Worm (Caenorhabditis elegans) whole organism, late embryonic: ENCODE data around the gene F56D6.18.

ENCODE experiments used
- C08G9.2 ChIP-seq: sonication (generic microtip); optimal IDR thresholded peaks from 2 replicates; lab custom pipeline; 2016; ENCODE audit warnings: mild to moderate bottlenecking, missing genetic modification characterization, moderate library complexity, missing compliant biosample characterization
- F13H6.1 ChIP-seq: sonication (generic microtip); optimal IDR thresholded peaks from 2 replicates; lab custom pipeline; 2016; ENCODE audit warnings: missing genetic modification characterization, missing compliant biosample characterization
- K09A11.1 ChIP-seq: sonication (generic microtip); optimal IDR thresholded peaks from 2 replicates; lab custom pipeline; 2017; ENCODE audit warnings: antibody characterized with exemption, mild to moderate bottlenecking, missing genetic modification characterization, missing compliant biosample characterization; ENCODE audit not compliant: insufficient read depth
- Y22D7AL.16 ChIP-seq: sonication (generic microtip); optimal IDR thresholded peaks from 2 replicates; lab custom pipeline; 2016; ENCODE audit warnings: missing genetic modification characterization, missing compliant biosample characterization
- ama-1 ChIP-seq: fragments of 150-350 bp; optimal IDR thresholded peaks from 2 replicates; lab custom pipeline; 2014
- ceh-14 ChIP-seq: sonication (generic microtip); optimal IDR thresholded peaks from 2 replicates; lab custom pipeline; 2016; ENCODE audit warnings: missing genotype, missing genetic modification characterization, missing compliant biosample characterization
- ceh-18 ChIP-seq: sonication (generic microtip); optimal IDR thresholded peaks from 2 replicates; lab custom pipeline; 2016; ENCODE audit warnings: missing genetic modification characterization, missing compliant biosample characterization
- ceh-19 ChIP-seq: fragments of 200-800 bp; sonication (Bioruptor generic); optimal IDR thresholded peaks from 2 replicates; lab custom pipeline; 2018; ENCODE audit warnings: mild to moderate bottlenecking, missing genetic modification characterization, missing compliant biosample characterization
- ceh-22 ChIP-seq: sonication (generic microtip); optimal IDR thresholded peaks from 2 replicates; lab custom pipeline; 2017; ENCODE audit warnings: missing biosample characterization, missing genetic modification characterization
- ceh-30 ChIP-seq: fragments of 150-350 bp; optimal IDR thresholded peaks from 2 replicates; lab custom pipeline; 2014; ENCODE audit warnings: missing biosample characterization, missing genetic modification characterization
- ceh-31 ChIP-seq: sonication (generic microtip); optimal IDR thresholded peaks from 2 replicates; lab custom pipeline; 2016; ENCODE audit warnings: missing genetic modification characterization, missing compliant biosample characterization
- ceh-34 ChIP-seq: sonication (generic microtip); optimal IDR thresholded peaks from 2 replicates; lab custom pipeline; 2016; ENCODE audit warnings: mild to moderate bottlenecking, missing genetic modification characterization, missing compliant biosample characterization
- ceh-45 ChIP-seq: fragments of 200-800 bp; sonication (Bioruptor generic); IDR thresholded peaks from 2 replicates; pipeline ENCODE4 v1.3.6; 2022; ENCODE audit warnings: missing genetic modification reagents, missing genetic modification characterization, missing compliant biosample characterization
- ceh-48 ChIP-seq: sonication (generic microtip); optimal IDR thresholded peaks from 2 replicates; lab custom pipeline; 2016; ENCODE audit warnings: missing genetic modification characterization, inconsistent platforms, missing compliant biosample characterization
- ceh-6 ChIP-seq: fragments of 200-800 bp; sonication (Bioruptor generic); optimal IDR thresholded peaks from 2 replicates; lab custom pipeline; 2018; ENCODE audit warnings: mild to moderate bottlenecking, missing genetic modification characterization, missing compliant biosample characterization
- dmd-4 ChIP-seq: sonication (generic microtip); optimal IDR thresholded peaks from 2 replicates; lab custom pipeline; 2016; ENCODE audit warnings: borderline replicate concordance, missing genetic modification characterization, missing compliant biosample characterization
- elt-2 ChIP-seq: sonication (generic microtip); optimal IDR thresholded peaks from 2 replicates; lab custom pipeline; 2016; ENCODE audit warnings: missing genetic modification reagents, missing genetic modification characterization, missing compliant biosample characterization
- elt-4 ChIP-seq: sonication (generic microtip); optimal IDR thresholded peaks from 2 replicates; lab custom pipeline; 2016; ENCODE audit warnings: missing genetic modification characterization, missing compliant biosample characterization
- eyg-1 ChIP-seq: sonication (generic microtip); optimal IDR thresholded peaks from 2 replicates; lab custom pipeline; 2016; ENCODE audit warnings: missing genotype, missing genetic modification characterization, missing compliant biosample characterization
- fkh-6 ChIP-seq: sonication (generic microtip); optimal IDR thresholded peaks from 2 replicates; lab custom pipeline; 2016; ENCODE audit warnings: missing genetic modification characterization, missing compliant biosample characterization
- hlh-15 ChIP-seq: sonication (generic microtip); optimal IDR thresholded peaks from 2 replicates; lab custom pipeline; 2016; ENCODE audit warnings: missing genetic modification characterization, missing compliant biosample characterization
- hlh-6 ChIP-seq: sonication (generic microtip); optimal IDR thresholded peaks from 2 replicates; lab custom pipeline; 2016; ENCODE audit warnings: missing genotype, missing genetic modification characterization, missing compliant biosample characterization
- hlh-8 ChIP-seq: sonication (generic microtip); optimal IDR thresholded peaks from 2 replicates; lab custom pipeline; 2016; ENCODE audit warnings: missing genotype, missing genetic modification characterization, missing compliant biosample characterization
- lim-6 ChIP-seq: sonication (generic microtip); optimal IDR thresholded peaks from 2 replicates; lab custom pipeline; 2016; ENCODE audit warnings: missing genetic modification characterization, missing compliant biosample characterization
- lin-11 ChIP-seq: fragments of 200-800 bp; sonication (Bioruptor generic); optimal IDR thresholded peaks from 2 replicates; lab custom pipeline; 2018; ENCODE audit warnings: mild to moderate bottlenecking, missing genetic modification characterization, missing compliant biosample characterization
- mec-3 ChIP-seq: sonication (generic microtip); optimal IDR thresholded peaks from 2 replicates; lab custom pipeline; 2016; ENCODE audit warnings: borderline replicate concordance, missing genetic modification characterization, missing compliant biosample characterization
- nhr-11 ChIP-seq: fragments of 150-350 bp; optimal IDR thresholded peaks from 2 replicates; lab custom pipeline; 2014; ENCODE audit warnings: missing biosample characterization, missing genetic modification characterization
- odd-2 ChIP-seq: sonication (generic microtip); optimal IDR thresholded peaks from 2 replicates; lab custom pipeline; 2017; ENCODE audit warnings: antibody characterized with exemption, mild to moderate bottlenecking, missing genetic modification characterization, missing compliant biosample characterization
- pag-3 ChIP-seq: sonication (generic microtip); optimal IDR thresholded peaks from 2 replicates; lab custom pipeline; 2016; ENCODE audit warnings: missing compliant biosample characterization, missing genetic modification characterization, borderline replicate concordance
- pat-9 ChIP-seq: fragments of 200-800 bp; sonication (Bioruptor generic); optimal IDR thresholded peaks from 2 replicates; lab custom pipeline; 2018; ENCODE audit warnings: mild to moderate bottlenecking, missing genetic modification characterization, moderate library complexity, missing compliant biosample characterization
- pax-1 ChIP-seq: fragments of 150-350 bp; optimal IDR thresholded peaks from 2 replicates; lab custom pipeline; 2014; ENCODE audit warnings: missing biosample characterization, missing genetic modification characterization
- pha-2 ChIP-seq: sonication (generic microtip); optimal IDR thresholded peaks from 2 replicates; lab custom pipeline; 2017; ENCODE audit warnings: mild to moderate bottlenecking, missing genetic modification characterization, missing compliant biosample characterization
- pqm-1 ChIP-seq: sonication (generic microtip); optimal IDR thresholded peaks from 2 replicates; lab custom pipeline; 2016; ENCODE audit warnings: missing genetic modification characterization, missing compliant biosample characterization
- pros-1 ChIP-seq: fragments of 150-350 bp; optimal IDR thresholded peaks from 2 replicates; lab custom pipeline; 2014; ENCODE audit warnings: missing biosample characterization, missing genetic modification reagents, missing genetic modification characterization
- rnt-1 ChIP-seq: sonication (generic microtip); optimal IDR thresholded peaks from 2 replicates; lab custom pipeline; 2016; ENCODE audit warnings: missing genetic modification characterization, missing compliant biosample characterization
- sox-4 ChIP-seq: sonication (generic microtip); optimal IDR thresholded peaks from 2 replicates; lab custom pipeline; 2017; ENCODE audit warnings: mild to moderate bottlenecking, missing genetic modification characterization, inconsistent platforms, missing compliant biosample characterization
- tbx-2 ChIP-seq: sonication (generic microtip); optimal IDR thresholded peaks from 2 replicates; lab custom pipeline; 2016; ENCODE audit warnings: missing genetic modification characterization, missing compliant biosample characterization
- unc-86 ChIP-seq: sonication (generic microtip); optimal IDR thresholded peaks from 2 replicates; lab custom pipeline; 2016; ENCODE audit warnings: missing genetic modification characterization, missing compliant biosample characterization
- zip-5 ChIP-seq: sonication (generic microtip); optimal IDR thresholded peaks from 2 replicates; lab custom pipeline; 2016; ENCODE audit warnings: missing genetic modification characterization, missing compliant biosample characterization
- ztf-16 ChIP-seq: sonication (generic microtip); optimal IDR thresholded peaks from 2 replicates; lab custom pipeline; 2017; ENCODE audit warnings: missing genetic modification characterization, missing compliant biosample characterization

Gene F56D6.18

DNA sequence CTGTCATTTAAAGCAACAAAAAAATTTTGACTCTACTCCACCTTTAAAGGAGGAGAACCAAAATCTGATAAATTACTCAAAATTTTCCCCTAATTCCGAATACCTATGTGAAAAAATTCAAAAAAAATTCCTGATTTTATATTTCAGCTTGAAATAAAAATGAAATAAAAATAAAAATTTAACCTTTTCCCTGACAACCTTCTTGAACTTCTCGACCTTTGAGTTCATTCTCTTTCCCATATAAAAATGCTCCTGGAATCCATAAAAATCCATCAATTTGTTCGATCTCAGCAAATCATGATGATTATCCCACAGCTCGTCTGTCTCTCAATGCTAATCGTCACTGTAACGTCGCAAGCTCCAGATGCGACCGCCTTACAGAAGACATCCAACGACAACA lies 8.8 kb downstream of the F56D6.18 start, which contains the start of gene F56D6.6:
F56D6.6 (plus strand) TSS at position 301 of the 400 bp plus-strand sequence.
- no peak for TF ChIP-seq elt-4 (tag; lab: Kevin White, UChicago)
- TF ChIP-seq hlh-15 (tag; lab: Kevin White, UChicago) = no peak
- no peak for TF ChIP-seq pag-3 (tag; lab: Kevin White, UChicago)
- no peak for TF ChIP-seq odd-2
- TF ChIP-seq pros-1 (tag; lab: Kevin White, UChicago) = no peak
- no peak for TF ChIP-seq F13H6.1 (tag; lab: Kevin White, UChicago)
- no peak for TF ChIP-seq pat-9 (tag; lab: Kevin White, UChicago)
- TF ChIP-seq nhr-11 (tag; lab: Kevin White, UChicago) = no peak
- TF ChIP-seq ceh-22 = no peak
- no peak for TF ChIP-seq eyg-1 (tag; lab: Kevin White, UChicago)
- no peak for TF ChIP-seq ceh-45 (GFP tag; lab: Robert Waterston, UW)
- no peak for TF ChIP-seq ceh-34 (tag; lab: Kevin White, UChicago)
- no peak for TF ChIP-seq ceh-48
- TF ChIP-seq ama-1 (lab: Kevin White, UChicago) = no peak
- no peak for TF ChIP-seq K09A11.1 (tag; lab: Kevin White, UChicago)
- TF ChIP-seq dmd-4 (tag; lab: Kevin White, UChicago) = no peak
- TF ChIP-seq ceh-19 = no peak
- no peak for TF ChIP-seq pha-2 (tag; lab: Kevin White, UChicago)
- TF ChIP-seq tbx-2 (tag; lab: Kevin White, UChicago) = no peak
- TF ChIP-seq ceh-14 (tag; lab: Kevin White, UChicago) = no peak

DNA sequence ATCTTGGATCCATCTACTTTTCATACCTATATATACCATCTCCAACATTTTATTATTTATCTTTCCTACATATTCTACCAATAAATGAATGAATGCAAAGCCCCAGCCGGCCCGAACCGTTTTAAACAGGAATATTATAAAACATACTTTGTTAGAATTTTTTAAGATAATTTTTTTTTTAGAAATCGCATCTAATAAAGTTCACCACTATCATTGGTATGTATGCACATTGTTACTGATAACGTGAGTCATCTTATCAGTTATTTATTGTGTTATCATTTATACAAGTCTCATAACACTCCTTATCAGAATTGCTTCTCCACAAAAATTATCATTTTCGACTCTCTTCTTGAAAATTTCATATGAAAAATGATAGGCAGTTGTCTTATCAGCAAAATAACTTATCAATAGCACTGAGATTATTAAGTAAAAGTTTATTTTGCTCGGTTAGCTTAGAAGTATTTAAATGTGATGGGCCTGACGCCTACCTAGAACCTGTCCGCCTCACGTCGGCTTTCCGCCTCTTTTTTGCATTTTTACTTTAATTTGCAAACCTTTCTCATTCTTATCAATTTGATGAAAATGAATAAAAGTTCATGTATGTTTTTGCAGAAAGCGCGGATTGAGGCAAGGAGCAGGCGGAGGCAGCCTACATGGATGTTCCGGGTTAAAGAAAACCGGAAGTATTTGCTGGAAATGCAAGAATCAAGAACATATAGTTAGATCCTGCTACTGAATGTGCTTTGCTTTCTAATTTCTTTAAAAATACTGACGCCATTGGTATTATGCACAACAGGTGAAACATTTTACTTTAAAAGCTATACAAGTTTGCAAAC lies 11.8 kb downstream of the F56D6.18 start, which contains the start of gene srz-62:
srz-62 (plus strand) TSS at position 786 of the 836 bp plus-strand sequence.
- TF ChIP-seq lin-11 (tag; lab: Kevin White, UChicago) (no peak), nhr-11 (tag; lab: Kevin White, UChicago) (no peak), ceh-6 (GFP tag; lab: Kevin White, UChicago) (no peak), ceh-18 (tag; lab: Kevin White, UChicago) (no peak), mec-3 (no peak), lim-6 (tag; lab: Kevin White, UChicago) (no peak), ceh-30 (no peak), ceh-34 (tag; lab: Kevin White, UChicago) (no peak), elt-2 (peak; percentile 100), rnt-1 (tag; lab: Kevin White, UChicago) (no peak), fkh-6 (tag; lab: Kevin White, UChicago) (no peak), zip-5 (tag; lab: Kevin White, UChicago) (peak; percentile 20), hlh-6 (tag; lab: Kevin White, UChicago) (no peak), hlh-15 (tag; lab: Kevin White, UChicago) (no peak), hlh-8 (tag; lab: Kevin White, UChicago) (no peak), pax-1 (no peak), pqm-1 (tag; lab: Kevin White, UChicago) (peak; percentile 82), C08G9.2 (tag; lab: Kevin White, UChicago) (no peak), ceh-45 (GFP tag; lab: Robert Waterston, UW) (no peak), K09A11.1 (tag; lab: Kevin White, UChicago) (no peak), sox-4 (no peak), Y22D7AL.16 (tag; lab: Kevin White, UChicago) (no peak), unc-86 (no peak), ztf-16 (tag; lab: Kevin White, UChicago) (no peak), pha-2 (tag; lab: Kevin White, UChicago) (no peak), ceh-31 (tag; lab: Kevin White, UChicago) (no peak)
